Worm (Caenorhabditis elegans) whole organism, late embryonic: ENCODE data around the gene R151.2.
A peak's percentile ranks its signal among the peaks of the same experiment; 100 is the strongest.

Experiments
- ceh-14 ChIP-seq: sonication (generic microtip); optimal IDR thresholded peaks from 2 replicates; lab custom pipeline; 2016; ENCODE audit warnings: missing genotype, missing genetic modification characterization, missing compliant biosample characterization
- ceh-6 ChIP-seq: fragments of 200-800 bp; sonication (Bioruptor generic); optimal IDR thresholded peaks from 2 replicates; lab custom pipeline; 2018; ENCODE audit warnings: mild to moderate bottlenecking, missing genetic modification characterization, missing compliant biosample characterization
- dmd-4 ChIP-seq: sonication (generic microtip); optimal IDR thresholded peaks from 2 replicates; lab custom pipeline; 2016; ENCODE audit warnings: borderline replicate concordance, missing genetic modification characterization, missing compliant biosample characterization
- npax-4 ChIP-seq: sonication (generic microtip); optimal IDR thresholded peaks from 2 replicates; lab custom pipeline; 2016; ENCODE audit warnings: missing genetic modification characterization, missing compliant biosample characterization
- rnt-1 ChIP-seq: sonication (generic microtip); optimal IDR thresholded peaks from 2 replicates; lab custom pipeline; 2016; ENCODE audit warnings: missing genetic modification characterization, missing compliant biosample characterization

ce11 chrIII:7216924-7217521 lies 7.3 kb downstream of the R151.2 start:
- TF ChIP-seq rnt-1 (tag; lab: Kevin White, UChicago) = peak; percentile 78
- TF ChIP-seq dmd-4 = no peak
- no peak for TF ChIP-seq npax-4 (tag; lab: Kevin White, UChicago)
- no peak for TF ChIP-seq ceh-6 (GFP tag; lab: Kevin White, UChicago)
- TF ChIP-seq ceh-14 = no peak
